Fruit fly (Drosophila melanogaster) whole organism, embryonic: ENCODE data around the gene Dmtn.
A peak's percentile ranks its signal among the peaks of the same experiment; 100 is the strongest.

ENCODE experiments used
- CG10147 ChIP-seq: fragments of 200-800 bp; sonication (Bioruptor generic); optimal IDR thresholded peaks from 2 replicates; lab custom pipeline; 2019; ENCODE audit warnings: missing biosample characterization, mild to moderate bottlenecking, missing genetic modification characterization, moderate library complexity
- CG12659 ChIP-seq: fragments of 200-800 bp; sonication (Bioruptor generic); optimal IDR thresholded peaks from 3 replicates; lab custom pipeline; 2017; ENCODE audit warnings: mild to moderate bottlenecking, missing biosample characterization, missing genetic modification reagents, missing genetic modification characterization
- CG15696 ChIP-seq: fragments of 200-800 bp; sonication (Bioruptor generic); optimal IDR thresholded peaks from 2 replicates; lab custom pipeline; 2019; ENCODE audit warnings: missing biosample characterization, mild to moderate bottlenecking, missing genetic modification characterization, moderate library complexity
- CG17568 ChIP-seq: fragments of 200-800 bp; sonication (Bioruptor generic); optimal IDR thresholded peaks from 2 replicates; lab custom pipeline; 2018; ENCODE audit warnings: missing biosample characterization, mild to moderate bottlenecking, missing genetic modification characterization, moderate library complexity
- CG17612 ChIP-seq: fragments of 200-800 bp; sonication (Bioruptor generic); IDR thresholded peaks from 2 replicates; pipeline ENCODE4 v1.3.6; 2022; ENCODE audit warnings: missing biosample characterization, missing genetic modification characterization
- CG17802 ChIP-seq: fragments of 200-800 bp; sonication (Bioruptor generic); optimal IDR thresholded peaks from 2 replicates; lab custom pipeline; 2018; ENCODE audit warnings: missing biosample characterization, mild to moderate bottlenecking, missing genetic modification characterization, moderate library complexity
- CG17829 ChIP-seq: fragments of 200-800 bp; optimal IDR thresholded peaks from 2 replicates; lab custom pipeline; 2019; ENCODE audit warnings: missing biosample characterization, mild to moderate bottlenecking, missing genetic modification characterization, moderate library complexity
- CG1832 ChIP-seq: fragments of 200-800 bp; sonication (Bioruptor generic); optimal IDR thresholded peaks from 2 replicates; lab custom pipeline; 2017; ENCODE audit warnings: missing biosample characterization, mild to moderate bottlenecking, missing genetic modification characterization, inconsistent platforms
- CG18476 ChIP-seq: fragments of 200-800 bp; sonication (Bioruptor generic); optimal IDR thresholded peaks from 2 replicates; lab custom pipeline; 2016; ENCODE audit warnings: missing biosample characterization, mild to moderate bottlenecking, missing genetic modification characterization
- CG2202 ChIP-seq: fragments of 200-800 bp; sonication (Bioruptor generic); optimal IDR thresholded peaks from 2 replicates; lab custom pipeline; 2018; ENCODE audit warnings: missing biosample characterization, mild to moderate bottlenecking, missing genetic modification characterization
- CG4328 ChIP-seq: fragments of 200-800 bp; sonication (Bioruptor generic); optimal IDR thresholded peaks from 3 replicates; lab custom pipeline; 2017; ENCODE audit warnings: missing biosample characterization, missing genetic modification reagents, missing genetic modification characterization
- CG7786 ChIP-seq: fragments of 200-800 bp; sonication (Bioruptor generic); optimal IDR thresholded peaks from 2 replicates; lab custom pipeline; 2016; ENCODE audit warnings: missing biosample characterization, missing genetic modification characterization
- CG7963 ChIP-seq: fragments of 200-800 bp; sonication (Bioruptor generic); IDR thresholded peaks from 3 replicates; pipeline ENCODE4 v1.3.6; 2022; ENCODE audit warnings: missing biosample characterization, missing genetic modification characterization; ENCODE audit not compliant: partially characterized antibody
- CG8944 ChIP-seq: fragments of 200-800 bp; sonication (Bioruptor generic); optimal IDR thresholded peaks from 3 replicates; lab custom pipeline; 2016; ENCODE audit warnings: missing biosample characterization, missing genetic modification characterization
- CG9437 ChIP-seq: fragments of 200-800 bp; sonication (Bioruptor generic); optimal IDR thresholded peaks from 2 replicates; lab custom pipeline; 2018; ENCODE audit warnings: missing biosample characterization, mild to moderate bottlenecking, missing genetic modification characterization
- D ChIP-seq, 2 experiments: fragments of 200-800 bp in 1 of 2; fragments of >200 bp in 1 of 2; sonication (Bioruptor generic) in 1 of 2; optimal IDR thresholded peaks; 2 replicates in 1 of 2; 3 replicates in 1 of 2; lab custom pipeline; 2017; ENCODE audit warnings: mild to moderate bottlenecking in 1 of 2, missing biosample characterization in 1 of 2, missing genetic modification characterization in 1 of 2, missing genetic modification reagents in 1 of 2
- Dref ChIP-seq: fragments of 200-800 bp; sonication (Bioruptor generic); IDR thresholded peaks from 2 replicates; pipeline ENCODE4 v1.3.6; 2022; ENCODE audit warnings: missing biosample characterization, missing genetic modification characterization
- ERR ChIP-seq: fragments of 200-800 bp; sonication (Bioruptor generic); optimal IDR thresholded peaks from 2 replicates; lab custom pipeline; 2016; ENCODE audit warnings: missing biosample characterization, missing genetic modification characterization
- Elba2 ChIP-seq: fragments of 200-800 bp; sonication (Bioruptor generic); optimal IDR thresholded peaks from 3 replicates; lab custom pipeline; 2016; ENCODE audit warnings: missing biosample characterization, missing genetic modification characterization
- Fer3 ChIP-seq: fragments of 200-800 bp; sonication (Bioruptor generic); optimal IDR thresholded peaks from 2 replicates; lab custom pipeline; 2018; ENCODE audit warnings: missing biosample characterization, mild to moderate bottlenecking, missing genetic modification characterization, moderate library complexity
- Hmx ChIP-seq: fragments of 200-800 bp; sonication (Bioruptor generic); optimal IDR thresholded peaks from 2 replicates; lab custom pipeline; 2016; ENCODE audit warnings: missing biosample characterization, missing genetic modification characterization
- MESR4 ChIP-seq: fragments of 200-800 bp; sonication (Bioruptor generic); optimal IDR thresholded peaks from 2 replicates; lab custom pipeline; 2018; ENCODE audit warnings: missing biosample characterization, mild to moderate bottlenecking, missing genetic modification characterization, moderate library complexity
- Max ChIP-seq: fragments of 200-800 bp; sonication (Bioruptor generic); optimal IDR thresholded peaks from 2 replicates; lab custom pipeline; 2016; ENCODE audit warnings: missing biosample characterization, mild to moderate bottlenecking, missing genetic modification characterization
- Meics ChIP-seq: fragments of 200-800 bp; sonication (Bioruptor generic); optimal IDR thresholded peaks from 2 replicates; lab custom pipeline; 2017; ENCODE audit warnings: missing biosample characterization, mild to moderate bottlenecking, missing genetic modification characterization
- Myb ChIP-seq: fragments of 200-800 bp; sonication (Bioruptor generic); optimal IDR thresholded peaks from 2 replicates; lab custom pipeline; 2016; ENCODE audit warnings: missing biosample characterization, missing genetic modification characterization
- Pdp1 ChIP-seq, 2 experiments: fragments of 200-800 bp; sonication (Bioruptor generic); optimal IDR thresholded peaks; 3 replicates each; lab custom pipeline; 2016; ENCODE audit warnings: missing biosample characterization in 2 of 2, missing genetic modification characterization in 2 of 2, mild to moderate bottlenecking in 1 of 2, moderate library complexity in 1 of 2
- YL-1 ChIP-seq: fragments of 200-800 bp; sonication (Bioruptor generic); optimal IDR thresholded peaks from 3 replicates; lab custom pipeline; 2017; ENCODE audit warnings: missing biosample characterization, mild to moderate bottlenecking, missing genetic modification characterization
- bigmax ChIP-seq: fragments of 200-800 bp; sonication (Bioruptor generic); optimal IDR thresholded peaks from 2 replicates; lab custom pipeline; 2018; ENCODE audit warnings: missing biosample characterization, mild to moderate bottlenecking, missing genetic modification characterization
- cg ChIP-seq: fragments of 200-800 bp; sonication (Bioruptor generic); optimal IDR thresholded peaks from 3 replicates; lab custom pipeline; 2019; ENCODE audit warnings: missing biosample characterization, mild to moderate bottlenecking, missing genetic modification characterization, moderate library complexity
- chinmo ChIP-seq: fragments of 200-800 bp; sonication (Bioruptor generic); IDR thresholded peaks from 4 replicates; pipeline ENCODE4 v1.3.6; 2022; ENCODE audit warnings: missing biosample characterization, missing genetic modification characterization; ENCODE audit not compliant: partially characterized antibody
- chm ChIP-seq: fragments of 200-800 bp; sonication (Bioruptor generic); IDR thresholded peaks from 2 replicates; pipeline ENCODE4 v1.3.6; 2022; ENCODE audit warnings: missing biosample characterization, missing genetic modification characterization
- dimm ChIP-seq: fragments of 200-800 bp; sonication (Bioruptor generic); IDR thresholded peaks from 2 replicates; pipeline ENCODE4 v1.3.6; 2022; ENCODE audit warnings: missing biosample characterization, missing genetic modification characterization
- fru ChIP-seq: fragments of >200 bp; optimal IDR thresholded peaks from 2 replicates; lab custom pipeline; 2017
- gro ChIP-seq: fragments of 200-800 bp; sonication (Bioruptor generic); optimal IDR thresholded peaks from 2 replicates; lab custom pipeline; 2016; ENCODE audit warnings: missing biosample characterization, missing genetic modification characterization
- hkb ChIP-seq, 2 experiments: fragments of 200-800 bp in 1 of 2; fragments of >200 bp in 1 of 2; sonication (Bioruptor generic) in 1 of 2; IDR thresholded peaks in 1 of 2; optimal IDR thresholded peaks in 1 of 2; 2 replicates each; pipeline versions ENCODE4 v1.3.6 to Lab custom; 2017 to 2022; ENCODE audit warnings: missing biosample characterization in 1 of 2, missing genetic modification characterization in 1 of 2
- knrl ChIP-seq: fragments of 200-800 bp; sonication (Bioruptor generic); IDR thresholded peaks from 3 replicates; pipeline ENCODE4 v1.3.6; 2022; ENCODE audit warnings: missing biosample characterization, missing genetic modification characterization; ENCODE audit not compliant: partially characterized antibody
- lov ChIP-seq, 2 experiments: fragments of 200-800 bp in 1 of 2; fragments of >200 bp in 1 of 2; sonication (Bioruptor generic) in 1 of 2; IDR thresholded peaks in 1 of 2; optimal IDR thresholded peaks in 1 of 2; 2 replicates in 1 of 2; 3 replicates in 1 of 2; pipeline versions ENCODE4 v1.3.6 to Lab custom; 2017 to 2022; ENCODE audit warnings: missing biosample characterization in 1 of 2, missing genetic modification characterization in 1 of 2
- nerfin-1 ChIP-seq: fragments of 200-800 bp; sonication (Bioruptor generic); optimal IDR thresholded peaks from 3 replicates; lab custom pipeline; 2019; ENCODE audit warnings: missing biosample characterization, mild to moderate bottlenecking, missing genetic modification characterization, moderate library complexity
- nmo ChIP-seq: fragments of 200-800 bp; sonication (Bioruptor generic); optimal IDR thresholded peaks from 2 replicates; lab custom pipeline; 2018; ENCODE audit warnings: missing biosample characterization, mild to moderate bottlenecking, missing genetic modification characterization, moderate library complexity
- nom ChIP-seq: fragments of 200-800 bp; sonication (Bioruptor generic); optimal IDR thresholded peaks from 2 replicates; lab custom pipeline; 2017; ENCODE audit warnings: missing biosample characterization, missing genetic modification characterization, mild to moderate bottlenecking, moderate library complexity, missing genetic modification reagents
- pfk ChIP-seq: fragments of 200-800 bp; sonication (Bioruptor generic); optimal IDR thresholded peaks from 2 replicates; lab custom pipeline; 2018; ENCODE audit warnings: missing biosample characterization, mild to moderate bottlenecking, missing genetic modification characterization, moderate library complexity
- slbo ChIP-seq: fragments of 200-800 bp; sonication (Bioruptor generic); IDR thresholded peaks from 2 replicates; pipeline ENCODE4 v1.3.6; 2022; ENCODE audit warnings: missing biosample characterization, missing genetic modification characterization
- sna ChIP-seq: fragments of 200-800 bp; sonication (Bioruptor generic); IDR thresholded peaks from 2 replicates; pipeline ENCODE4 v1.3.6; 2022; ENCODE audit warnings: missing biosample characterization, missing genetic modification characterization; ENCODE audit not compliant: partially characterized antibody
- trem ChIP-seq: fragments of 200-800 bp; optimal IDR thresholded peaks from 3 replicates; lab custom pipeline; 2019; ENCODE audit warnings: missing biosample characterization, mild to moderate bottlenecking, missing genetic modification characterization, moderate library complexity
- vnd ChIP-seq: fragments of 200-800 bp; sonication (Bioruptor generic); IDR thresholded peaks from 3 replicates; pipeline ENCODE4 v1.3.6; 2022; ENCODE audit warnings: missing biosample characterization, missing genetic modification characterization; ENCODE audit not compliant: partially characterized antibody
- zf30C ChIP-seq: fragments of 200-800 bp; sonication (Bioruptor generic); optimal IDR thresholded peaks from 3 replicates; lab custom pipeline; 2018; ENCODE audit warnings: missing biosample characterization, mild to moderate bottlenecking, missing genetic modification characterization

The Dmtn gene

DNA sequence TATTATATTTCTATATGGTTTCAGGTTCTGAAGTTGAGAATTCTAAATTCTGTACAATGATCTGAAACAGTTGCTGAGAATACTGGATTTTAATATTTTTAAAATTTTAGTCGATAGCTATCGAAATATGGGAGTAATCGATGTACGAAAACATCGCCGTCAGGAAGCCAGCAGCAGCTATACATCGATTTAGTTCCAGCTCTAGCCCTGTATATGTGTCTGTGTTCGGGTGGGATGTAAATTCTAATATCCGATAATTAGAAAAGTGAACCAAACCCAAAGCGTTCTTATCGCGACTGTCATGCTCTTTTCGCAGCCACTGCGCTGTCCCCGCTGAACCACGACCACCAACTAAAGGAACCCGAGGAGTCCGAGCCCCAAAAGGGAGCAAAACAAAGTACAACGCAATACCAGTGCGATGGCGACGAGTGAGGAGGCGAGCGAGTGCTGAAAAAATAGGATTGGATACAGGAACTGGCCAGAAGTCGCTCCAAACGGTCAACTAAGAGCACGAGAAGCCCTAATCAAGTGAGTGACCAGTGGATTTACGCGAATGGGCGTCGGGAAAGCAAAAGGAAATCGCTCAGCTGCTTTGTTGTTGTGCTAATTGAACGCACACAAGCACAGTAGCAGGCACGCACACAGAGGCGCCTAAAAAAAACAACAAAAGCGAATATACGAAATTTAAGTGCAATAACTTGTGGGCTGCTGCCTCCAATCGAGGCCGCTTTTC, 22.8 kb downstream of the Dmtn start, which contains the start of gene gzl (continued):
- TF ChIP-seq CG17568 (GFP tag; lab: Kevin White, UChicago) (no peak), sna (GFP tag; lab: Robert Waterston, UW) (peak; percentile 95), chinmo (GFP tag; lab: Robert Waterston, UW) (peak; percentile 97), CG17612 (no peak), CG12659 (GFP tag; lab: Kevin White, UChicago) (peak; percentile 29), D (optimal IDR thresholded peaks at IDR 0.05; lab: Kevin White, UChicago) (peak; percentile 66), D (GFP tag; optimal IDR thresholded peaks at IDR 0.05; lab: Kevin White, UChicago) (no peak), CG15696 (tag; lab: Kevin White, UChicago) (no peak), CG1832 (GFP tag; lab: Kevin White, UChicago) (no peak), YL-1 (GFP tag; lab: Kevin White, UChicago) (peak; percentile 72), CG17829 (peak; percentile 21), nmo (GFP tag; lab: Kevin White, UChicago) (peak; percentile 28), pfk (GFP tag; lab: Kevin White, UChicago) (no peak), Meics (GFP tag; lab: Kevin White, UChicago) (no peak), dimm (GFP tag; lab: Robert Waterston, UW) (no peak), cg (peak; percentile 93), hkb (optimal IDR thresholded peaks at IDR 0.05; lab: Kevin White, UChicago) (no peak), hkb (GFP tag; IDR thresholded peaks at IDR 0.05; lab: Robert Waterston, UW) (no peak), Elba2 (GFP tag; lab: Kevin White, UChicago) (no peak), CG7963 (peak; percentile 96), Dref (peak; percentile 97), zf30C (GFP tag; lab: Kevin White, UChicago) (no peak), chm (GFP tag; lab: Robert Waterston, UW) (no peak), nerfin-1 (tag; lab: Kevin White, UChicago) (no peak), CG7786 (GFP tag; lab: Kevin White, UChicago) (no peak), slbo (GFP tag; lab: Robert Waterston, UW) (peak; percentile 13; the same call in 1 of the 2 replicates), knrl (GFP tag; lab: Robert Waterston, UW) (peak; percentile 96), Fer3 (tag; lab: Kevin White, UChicago) (no peak), CG2202 (tag; lab: Kevin White, UChicago) (no peak), trem (tag; lab: Kevin White, UChicago) (peak; percentile 61), gro (peak; percentile 36), vnd (GFP tag; lab: Robert Waterston, UW) (peak; percentile 96), nom (GFP tag; lab: Kevin White, UChicago) (peak; percentile 18), lov (optimal IDR thresholded peaks at IDR 0.05; lab: Kevin White, UChicago) (no peak), lov (GFP tag; IDR thresholded peaks at IDR 0.05; lab: Robert Waterston, UW) (no peak), Hmx (GFP tag; lab: Kevin White, UChicago) (no peak), CG8944 (GFP tag; lab: Kevin White, UChicago) (no peak), CG9437 (GFP tag; lab: Kevin White, UChicago) (no peak), Max (GFP tag; lab: Kevin White, UChicago) (no peak), CG10147 (no peak), CG4328 (GFP tag; lab: Kevin White, UChicago) (no peak), CG18476 (no peak), bigmax (GFP tag; lab: Kevin White, UChicago) (no peak), Pdp1 (GFP tag; optimal IDR thresholded peaks at IDR 0.05; lab: Kevin White, UChicago) (no peak), MESR4 (GFP tag; lab: Kevin White, UChicago) (peak; percentile 74), ERR (GFP tag; lab: Kevin White, UChicago) (no peak), CG17802 (tag; lab: Kevin White, UChicago) (no peak), fru (lab: Kevin White, UChicago) (no peak), Myb (peak; percentile 77)
